Worm (Caenorhabditis elegans) whole organism, midembryonic: Measurements from ENCODE around the gene sre-1.

Experiments
- flt-1 ChIP-seq: fragments of 200-800 bp; sonication (Bioruptor generic); IDR thresholded peaks from 2 replicates; pipeline ENCODE4 v1.3.6; 2022; ENCODE audit warnings: missing genetic modification characterization, missing compliant biosample characterization
- tab-1 ChIP-seq: fragments of 200-800 bp; sonication (Bioruptor generic); IDR thresholded peaks from 2 replicates; pipeline ENCODE4 v1.3.6; 2022; ENCODE audit warnings: missing genetic modification characterization, missing compliant biosample characterization
- ztf-23 ChIP-seq: fragments of 200-800 bp; sonication (Bioruptor generic); IDR thresholded peaks from 2 replicates; pipeline ENCODE4 v1.3.6; 2022; ENCODE audit warnings: missing genetic modification reagents, missing genetic modification characterization, missing compliant biosample characterization

DNA sequence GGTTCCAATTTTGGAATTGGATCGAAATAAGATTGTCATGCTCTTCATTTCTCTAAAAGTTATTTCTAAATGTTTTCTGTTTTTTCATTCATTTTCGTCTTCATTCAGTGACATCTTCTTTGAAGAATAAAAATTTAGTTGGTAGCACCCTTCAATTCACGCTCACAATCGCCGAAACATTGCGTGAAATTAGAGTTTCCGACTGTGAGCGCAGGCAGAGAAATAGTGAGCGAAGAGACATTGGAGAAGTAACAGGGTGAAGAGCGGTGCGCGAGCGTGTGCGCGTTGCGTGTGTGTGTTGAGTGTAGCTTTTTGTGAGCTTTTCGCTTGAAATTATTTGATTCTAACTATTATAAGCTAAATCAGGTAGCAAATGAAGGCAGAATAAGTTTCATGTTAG lies 40.1 kb upstream of the sre-1 start:
- no peak for TF ChIP-seq ztf-23
- TF ChIP-seq flt-1 (GFP tag; lab: Robert Waterston, UW): peak; percentile 54; the same call in 1 of the 2 replicates
- TF ChIP-seq tab-1 (GFP tag; lab: Robert Waterston, UW): 0 out of 2 replicates have a peak, but pooled peaks have one; percentile 46
